Fruit fly (Drosophila melanogaster) whole organism, wandering third instar larva: Measurements from ENCODE around the gene CAH2.

Source experiments
- Abd-B ChIP-seq: fragments of >200 bp; optimal IDR thresholded peaks from 2 replicates; lab custom pipeline; 2017; ENCODE audit warnings: missing biosample characterization, missing genetic modification characterization
- CG32264 ChIP-seq: fragments of 200-800 bp; sonication (Bioruptor generic); optimal IDR thresholded peaks from 2 replicates; lab custom pipeline; 2016; ENCODE audit warnings: missing biosample characterization, missing genetic modification characterization
- CG9705 ChIP-seq: fragments of 200-800 bp; sonication (Bioruptor generic); optimal IDR thresholded peaks from 2 replicates; lab custom pipeline; 2018; ENCODE audit warnings: missing biosample characterization, mild to moderate bottlenecking, missing genetic modification characterization
- CrebA ChIP-seq: fragments of 200-800 bp; sonication (Bioruptor generic); optimal IDR thresholded peaks from 2 replicates; lab custom pipeline; 2016; ENCODE audit warnings: missing biosample characterization, mild to moderate bottlenecking, missing genetic modification characterization, borderline replicate concordance
- Dfd ChIP-seq: fragments of >200 bp; optimal IDR thresholded peaks from 2 replicates; lab custom pipeline; 2017; ENCODE audit warnings: missing biosample characterization, missing genetic modification characterization
- Dif ChIP-seq: fragments of 200-275, 200-300 bp; sonication (Bioruptor generic); optimal IDR thresholded peaks from 2 replicates; lab custom pipeline; 2018; ENCODE audit warnings: missing biosample characterization, missing genetic modification characterization; ENCODE audit not compliant: partially characterized antibody
- GATAd ChIP-seq: sonication (Bioruptor generic); optimal IDR thresholded peaks from 2 replicates; lab custom pipeline; 2016; ENCODE audit warnings: missing biosample characterization, missing genetic modification characterization
- HLH106 ChIP-seq: fragments of 200-800 bp; optimal IDR thresholded peaks from 3 replicates; lab custom pipeline; 2019; ENCODE audit warnings: missing biosample characterization, mild to moderate bottlenecking, missing genetic modification characterization, moderate library complexity
- Hnf4 ChIP-seq: fragments of 200-800 bp; sonication (Bioruptor generic); optimal IDR thresholded peaks from 2 replicates; lab custom pipeline; 2016; ENCODE audit warnings: missing biosample characterization, mild to moderate bottlenecking, missing genetic modification characterization
- Hr78 ChIP-seq: fragments of >200 bp; optimal IDR thresholded peaks from 2 replicates; lab custom pipeline; 2017; ENCODE audit warnings: missing biosample characterization, missing genetic modification characterization
- Hr83 ChIP-seq: fragments of 200-300 bp; sonication (Bioruptor generic); optimal IDR thresholded peaks from 2 replicates; lab custom pipeline; 2016; ENCODE audit warnings: missing biosample characterization, mild to moderate bottlenecking, missing genetic modification characterization, moderate library complexity; ENCODE audit not compliant: poor library complexity, severe bottlenecking
- Jra ChIP-seq: sonication (Bioruptor generic); optimal IDR thresholded peaks from 2 replicates; lab custom pipeline; 2016; ENCODE audit warnings: missing biosample characterization, missing genetic modification characterization
- Myc ChIP-seq: fragments of >200 bp; optimal IDR thresholded peaks from 2 replicates; lab custom pipeline; 2017
- N ChIP-seq: fragments of >200 bp; optimal IDR thresholded peaks from 2 replicates; lab custom pipeline; 2018; ENCODE audit warnings: missing biosample characterization, missing external identifiers, missing genetic modification characterization
- OdsH ChIP-seq: fragments of 200-800 bp; sonication (Bioruptor generic); optimal IDR thresholded peaks from 2 replicates; lab custom pipeline; 2016; ENCODE audit warnings: missing biosample characterization, mild to moderate bottlenecking, missing genetic modification characterization
- Rel ChIP-seq, 2 experiments: fragments of 200-800 bp; sonication (Bioruptor generic) in 1 of 2; optimal IDR thresholded peaks; 2 replicates in 1 of 2; 3 replicates in 1 of 2; lab custom pipeline; 2016 to 2019; ENCODE audit warnings: mild to moderate bottlenecking in 2 of 2, missing biosample characterization in 2 of 2, missing genetic modification characterization in 2 of 2, moderate library complexity in 1 of 2
- Sp1 ChIP-seq: fragments of 200-800 bp; sonication (Bioruptor generic); optimal IDR thresholded peaks from 3 replicates; lab custom pipeline; 2019; ENCODE audit warnings: missing biosample characterization, mild to moderate bottlenecking, missing genetic modification characterization, moderate library complexity
- Vsx2 ChIP-seq: fragments of 200-300, 225-300 bp; sonication (Bioruptor generic); optimal IDR thresholded peaks from 2 replicates; lab custom pipeline; 2018; ENCODE audit warnings: missing biosample characterization, missing genetic modification characterization; ENCODE audit not compliant: partially characterized antibody
- br ChIP-seq: fragments of 200-800 bp; sonication (Bioruptor generic); optimal IDR thresholded peaks from 2 replicates; lab custom pipeline; 2016; ENCODE audit warnings: missing biosample characterization, missing genetic modification characterization
- brk ChIP-seq: fragments of 200-800 bp; sonication (Bioruptor generic); optimal IDR thresholded peaks from 2 replicates; lab custom pipeline; 2016; ENCODE audit warnings: missing biosample characterization, mild to moderate bottlenecking, missing genetic modification characterization
- dl ChIP-seq, 2 experiments: fragments of 175-275, 200-275 bp in 1 of 2; fragments of 200-275 bp in 1 of 2; sonication (Bioruptor generic); optimal IDR thresholded peaks; lab custom pipeline; 2018; ENCODE audit warnings: mild to moderate bottlenecking in 2 of 2, missing biosample characterization in 2 of 2, missing genetic modification characterization in 2 of 2, moderate library complexity in 2 of 2; ENCODE audit not compliant: partially characterized antibody in 2 of 2, insufficient read depth in 1 of 2
- dmrt93B ChIP-seq: fragments of 200-800 bp; sonication (Bioruptor generic); optimal IDR thresholded peaks from 2 replicates; lab custom pipeline; 2018; ENCODE audit warnings: missing biosample characterization, mild to moderate bottlenecking, missing genetic modification characterization
- ey ChIP-seq: fragments of 200-800 bp; sonication (Bioruptor generic); optimal IDR thresholded peaks from 2 replicates; lab custom pipeline; 2016; ENCODE audit warnings: missing biosample characterization, missing genetic modification characterization
- foxo ChIP-seq, 2 experiments: fragments of 200-800 bp; sonication (Bioruptor generic); optimal IDR thresholded peaks; 2 replicates in 1 of 2; 3 replicates in 1 of 2; lab custom pipeline; 2016 to 2017; ENCODE audit warnings: missing biosample characterization in 2 of 2, missing genetic modification characterization in 2 of 2
- fru ChIP-seq: fragments of 200-800 bp; sonication (Bioruptor generic); optimal IDR thresholded peaks from 3 replicates; lab custom pipeline; 2016; ENCODE audit warnings: missing biosample characterization, mild to moderate bottlenecking, missing genetic modification characterization
- h ChIP-seq: fragments of 200-800 bp; sonication (Bioruptor generic); optimal IDR thresholded peaks from 3 replicates; lab custom pipeline; 2016; ENCODE audit warnings: missing biosample characterization, mild to moderate bottlenecking, missing genetic modification characterization
- lola ChIP-seq: fragments of >200 bp; optimal IDR thresholded peaks from 2 replicates; lab custom pipeline; 2017; ENCODE audit warnings: missing biosample characterization, missing genetic modification characterization
- pan ChIP-seq: fragments of >200 bp; optimal IDR thresholded peaks from 2 replicates; lab custom pipeline; 2017
- psq ChIP-seq: fragments of 200-800 bp; sonication (Bioruptor generic); optimal IDR thresholded peaks from 3 replicates; lab custom pipeline; 2017; ENCODE audit warnings: missing biosample characterization, mild to moderate bottlenecking, missing genetic modification characterization, moderate library complexity
- rgr ChIP-seq: fragments of 200-800 bp; sonication (Bioruptor generic); optimal IDR thresholded peaks from 3 replicates; lab custom pipeline; 2016; ENCODE audit warnings: missing biosample characterization, mild to moderate bottlenecking, missing genetic modification characterization
- sage ChIP-seq: fragments of 200-800 bp; sonication (Bioruptor generic); optimal IDR thresholded peaks from 2 replicates; lab custom pipeline; 2016; ENCODE audit warnings: missing biosample characterization, mild to moderate bottlenecking, missing genetic modification characterization
- sv ChIP-seq: fragments of 200-800 bp; sonication (Bioruptor generic); optimal IDR thresholded peaks from 3 replicates; lab custom pipeline; 2016; ENCODE audit warnings: missing biosample characterization, missing genetic modification characterization
- tai ChIP-seq: sonication (Bioruptor generic); optimal IDR thresholded peaks from 2 replicates; lab custom pipeline; 2016; ENCODE audit warnings: missing biosample characterization, missing genetic modification characterization
- usp ChIP-seq: fragments of >200 bp; optimal IDR thresholded peaks from 2 replicates; lab custom pipeline; 2017; ENCODE audit warnings: missing biosample characterization, missing genetic modification characterization
- woc ChIP-seq: sonication (Bioruptor generic); optimal IDR thresholded peaks from 2 replicates; lab custom pipeline; 2016; ENCODE audit warnings: missing biosample characterization, mild to moderate bottlenecking, missing genetic modification characterization

CAH2 gene

dm6 chr3L:12139232-12139698 is 38.1 kb upstream of the CAH2 start:
- TF ChIP-seq Jra (peak; percentile 75), Vsx2 (no peak), tai (GFP tag; lab: Kevin White, UChicago) (no peak), woc (GFP tag; lab: Kevin White, UChicago) (peak; percentile 33), Dif (GFP tag; lab: Kevin White, UChicago) (no peak), Hnf4 (GFP tag; lab: Kevin White, UChicago) (peak; percentile 70), sv (GFP tag; lab: Kevin White, UChicago) (peak; percentile 36), fru (GFP tag; lab: Kevin White, UChicago) (peak; percentile 82), HLH106 (tag; lab: Kevin White, UChicago) (peak; percentile 58), brk (GFP tag; lab: Kevin White, UChicago) (no peak), h (GFP tag; lab: Kevin White, UChicago) (peak; percentile 69), ey (GFP tag; lab: Kevin White, UChicago) (peak; percentile 65), dl (GFP tag; optimal IDR thresholded peaks at IDR 0.05; lab: Kevin White, UChicago; ENCODE audit: insufficient read depth in 1 of 2, partially characterized antibody in 2 of 2) (no peak), foxo (GFP tag; optimal IDR thresholded peaks at IDR 0.05; lab: Kevin White, UChicago) (peak; percentile 32 to 78), pan (lab: Kevin White, UChicago) (no peak), lola (GFP tag; lab: Kevin White, UChicago) (no peak), CG32264 (GFP tag; lab: Kevin White, UChicago) (no peak), Hr78 (GFP tag; lab: Kevin White, UChicago) (no peak), Rel (GFP tag; optimal IDR thresholded peaks at IDR 0.05; lab: Kevin White, UChicago) (no peak), Rel (tag; optimal IDR thresholded peaks at IDR 0.05; lab: Kevin White, UChicago) (no peak), usp (GFP tag; lab: Kevin White, UChicago) (no peak), Myc (lab: Kevin White, UChicago) (no peak), dmrt93B (no peak), OdsH (GFP tag; lab: Kevin White, UChicago) (peak; percentile 68), psq (GFP tag; lab: Kevin White, UChicago) (peak; percentile 44), rgr (GFP tag; lab: Kevin White, UChicago) (peak; percentile 69), CrebA (no peak), br (peak; percentile 70), sage (GFP tag; lab: Kevin White, UChicago) (no peak), Hr83 (GFP tag; lab: Kevin White, UChicago) (peak; percentile 35), GATAd (GFP tag; lab: Kevin White, UChicago) (no peak), Sp1 (GFP tag; lab: Kevin White, UChicago) (peak; percentile 43), CG9705 (GFP tag; lab: Kevin White, UChicago) (no peak), N (GFP tag; lab: Kevin White, UChicago) (no peak), Abd-B (GFP tag; lab: Kevin White, UChicago) (no peak), Dfd (GFP tag; lab: Kevin White, UChicago) (no peak)

dm6 chr3L:12145709-12146694 is 31.4 kb upstream of the CAH2 start, which contains the start of the genes eIF3l and Nrx-IV:
TSS of gene eIF3l (minus strand) at chr3L:12146097.
TSS of gene Nrx-IV (plus strand) at chr3L:12146519.
- TF ChIP-seq woc (GFP tag; lab: Kevin White, UChicago) (peak; percentile 62), GATAd (GFP tag; lab: Kevin White, UChicago) (no peak), Rel (GFP tag; optimal IDR thresholded peaks at IDR 0.05; lab: Kevin White, UChicago) (no peak), Rel (tag; optimal IDR thresholded peaks at IDR 0.05; lab: Kevin White, UChicago) (peak; percentile 73), Jra (no peak)
- TF ChIP-seq, all 38 proteins: peak for 2
